Fruit fly (Drosophila melanogaster) whole organism, wandering third instar larva: ENCODE data around the gene CrebA.

Experiments used
- CG32264 ChIP-seq: fragments of 200-800 bp; sonication (Bioruptor generic); optimal IDR thresholded peaks from 2 replicates; lab custom pipeline; 2016; ENCODE audit warnings: missing biosample characterization, missing genetic modification characterization
- CG9705 ChIP-seq: fragments of 200-800 bp; sonication (Bioruptor generic); optimal IDR thresholded peaks from 2 replicates; lab custom pipeline; 2018; ENCODE audit warnings: missing biosample characterization, mild to moderate bottlenecking, missing genetic modification characterization
- CrebA ChIP-seq: fragments of 200-800 bp; sonication (Bioruptor generic); optimal IDR thresholded peaks from 2 replicates; lab custom pipeline; 2016; ENCODE audit warnings: missing biosample characterization, mild to moderate bottlenecking, missing genetic modification characterization, borderline replicate concordance
- Dfd ChIP-seq: fragments of >200 bp; optimal IDR thresholded peaks from 2 replicates; lab custom pipeline; 2017; ENCODE audit warnings: missing biosample characterization, missing genetic modification characterization
- Dif ChIP-seq: fragments of 200-275, 200-300 bp; sonication (Bioruptor generic); optimal IDR thresholded peaks from 2 replicates; lab custom pipeline; 2018; ENCODE audit warnings: missing biosample characterization, missing genetic modification characterization; ENCODE audit not compliant: partially characterized antibody
- HLH106 ChIP-seq: fragments of 200-800 bp; optimal IDR thresholded peaks from 3 replicates; lab custom pipeline; 2019; ENCODE audit warnings: missing biosample characterization, mild to moderate bottlenecking, missing genetic modification characterization, moderate library complexity
- Hnf4 ChIP-seq: fragments of 200-800 bp; sonication (Bioruptor generic); optimal IDR thresholded peaks from 2 replicates; lab custom pipeline; 2016; ENCODE audit warnings: missing biosample characterization, mild to moderate bottlenecking, missing genetic modification characterization
- Hr78 ChIP-seq: fragments of >200 bp; optimal IDR thresholded peaks from 2 replicates; lab custom pipeline; 2017; ENCODE audit warnings: missing biosample characterization, missing genetic modification characterization
- Hr83 ChIP-seq: fragments of 200-300 bp; sonication (Bioruptor generic); optimal IDR thresholded peaks from 2 replicates; lab custom pipeline; 2016; ENCODE audit warnings: missing biosample characterization, mild to moderate bottlenecking, missing genetic modification characterization, moderate library complexity; ENCODE audit not compliant: poor library complexity, severe bottlenecking
- Mio ChIP-seq: sonication (Bioruptor generic); optimal IDR thresholded peaks from 2 replicates; lab custom pipeline; 2016; ENCODE audit warnings: missing biosample characterization, missing genetic modification characterization
- Myc ChIP-seq: fragments of >200 bp; optimal IDR thresholded peaks from 2 replicates; lab custom pipeline; 2017
- N ChIP-seq: fragments of >200 bp; optimal IDR thresholded peaks from 2 replicates; lab custom pipeline; 2018; ENCODE audit warnings: missing biosample characterization, missing external identifiers, missing genetic modification characterization
- OdsH ChIP-seq: fragments of 200-800 bp; sonication (Bioruptor generic); optimal IDR thresholded peaks from 2 replicates; lab custom pipeline; 2016; ENCODE audit warnings: missing biosample characterization, mild to moderate bottlenecking, missing genetic modification characterization
- Rel ChIP-seq, 2 experiments: fragments of 200-800 bp; sonication (Bioruptor generic) in 1 of 2; optimal IDR thresholded peaks; 2 replicates in 1 of 2; 3 replicates in 1 of 2; lab custom pipeline; 2016 to 2019; ENCODE audit warnings: mild to moderate bottlenecking in 2 of 2, missing biosample characterization in 2 of 2, missing genetic modification characterization in 2 of 2, moderate library complexity in 1 of 2
- Sp1 ChIP-seq: fragments of 200-800 bp; sonication (Bioruptor generic); optimal IDR thresholded peaks from 3 replicates; lab custom pipeline; 2019; ENCODE audit warnings: missing biosample characterization, mild to moderate bottlenecking, missing genetic modification characterization, moderate library complexity
- Vsx2 ChIP-seq: fragments of 200-300, 225-300 bp; sonication (Bioruptor generic); optimal IDR thresholded peaks from 2 replicates; lab custom pipeline; 2018; ENCODE audit warnings: missing biosample characterization, missing genetic modification characterization; ENCODE audit not compliant: partially characterized antibody
- br ChIP-seq: fragments of 200-800 bp; sonication (Bioruptor generic); optimal IDR thresholded peaks from 2 replicates; lab custom pipeline; 2016; ENCODE audit warnings: missing biosample characterization, missing genetic modification characterization
- brk ChIP-seq: fragments of 200-800 bp; sonication (Bioruptor generic); optimal IDR thresholded peaks from 2 replicates; lab custom pipeline; 2016; ENCODE audit warnings: missing biosample characterization, mild to moderate bottlenecking, missing genetic modification characterization
- dl ChIP-seq, 2 experiments: fragments of 175-275, 200-275 bp in 1 of 2; fragments of 200-275 bp in 1 of 2; sonication (Bioruptor generic); optimal IDR thresholded peaks; lab custom pipeline; 2018; ENCODE audit warnings: mild to moderate bottlenecking in 2 of 2, missing biosample characterization in 2 of 2, missing genetic modification characterization in 2 of 2, moderate library complexity in 2 of 2; ENCODE audit not compliant: partially characterized antibody in 2 of 2, insufficient read depth in 1 of 2
- dmrt93B ChIP-seq: fragments of 200-800 bp; sonication (Bioruptor generic); optimal IDR thresholded peaks from 2 replicates; lab custom pipeline; 2018; ENCODE audit warnings: missing biosample characterization, mild to moderate bottlenecking, missing genetic modification characterization
- dsf ChIP-seq: sonication (Bioruptor generic); optimal IDR thresholded peaks from 2 replicates; lab custom pipeline; 2016; ENCODE audit warnings: missing biosample characterization, missing genetic modification characterization, borderline replicate concordance
- ey ChIP-seq: fragments of 200-800 bp; sonication (Bioruptor generic); optimal IDR thresholded peaks from 2 replicates; lab custom pipeline; 2016; ENCODE audit warnings: missing biosample characterization, missing genetic modification characterization
- fru ChIP-seq: fragments of 200-800 bp; sonication (Bioruptor generic); optimal IDR thresholded peaks from 3 replicates; lab custom pipeline; 2016; ENCODE audit warnings: missing biosample characterization, mild to moderate bottlenecking, missing genetic modification characterization
- h ChIP-seq: fragments of 200-800 bp; sonication (Bioruptor generic); optimal IDR thresholded peaks from 3 replicates; lab custom pipeline; 2016; ENCODE audit warnings: missing biosample characterization, mild to moderate bottlenecking, missing genetic modification characterization
- jim ChIP-seq: fragments of 175-275, 200-325 bp; sonication (Bioruptor generic); optimal IDR thresholded peaks from 2 replicates; lab custom pipeline; 2016; ENCODE audit warnings: missing biosample characterization, mild to moderate bottlenecking, missing genetic modification characterization
- lola ChIP-seq: fragments of >200 bp; optimal IDR thresholded peaks from 2 replicates; lab custom pipeline; 2017; ENCODE audit warnings: missing biosample characterization, missing genetic modification characterization
- pan ChIP-seq: fragments of >200 bp; optimal IDR thresholded peaks from 2 replicates; lab custom pipeline; 2017
- psq ChIP-seq: fragments of 200-800 bp; sonication (Bioruptor generic); optimal IDR thresholded peaks from 3 replicates; lab custom pipeline; 2017; ENCODE audit warnings: missing biosample characterization, mild to moderate bottlenecking, missing genetic modification characterization, moderate library complexity
- rgr ChIP-seq: fragments of 200-800 bp; sonication (Bioruptor generic); optimal IDR thresholded peaks from 3 replicates; lab custom pipeline; 2016; ENCODE audit warnings: missing biosample characterization, mild to moderate bottlenecking, missing genetic modification characterization
- sage ChIP-seq: fragments of 200-800 bp; sonication (Bioruptor generic); optimal IDR thresholded peaks from 2 replicates; lab custom pipeline; 2016; ENCODE audit warnings: missing biosample characterization, mild to moderate bottlenecking, missing genetic modification characterization
- sv ChIP-seq: fragments of 200-800 bp; sonication (Bioruptor generic); optimal IDR thresholded peaks from 3 replicates; lab custom pipeline; 2016; ENCODE audit warnings: missing biosample characterization, missing genetic modification characterization
- tai ChIP-seq: sonication (Bioruptor generic); optimal IDR thresholded peaks from 2 replicates; lab custom pipeline; 2016; ENCODE audit warnings: missing biosample characterization, missing genetic modification characterization
- usp ChIP-seq: fragments of >200 bp; optimal IDR thresholded peaks from 2 replicates; lab custom pipeline; 2017; ENCODE audit warnings: missing biosample characterization, missing genetic modification characterization
- woc ChIP-seq: sonication (Bioruptor generic); optimal IDR thresholded peaks from 2 replicates; lab custom pipeline; 2016; ENCODE audit warnings: missing biosample characterization, mild to moderate bottlenecking, missing genetic modification characterization

CrebA gene

DNA sequence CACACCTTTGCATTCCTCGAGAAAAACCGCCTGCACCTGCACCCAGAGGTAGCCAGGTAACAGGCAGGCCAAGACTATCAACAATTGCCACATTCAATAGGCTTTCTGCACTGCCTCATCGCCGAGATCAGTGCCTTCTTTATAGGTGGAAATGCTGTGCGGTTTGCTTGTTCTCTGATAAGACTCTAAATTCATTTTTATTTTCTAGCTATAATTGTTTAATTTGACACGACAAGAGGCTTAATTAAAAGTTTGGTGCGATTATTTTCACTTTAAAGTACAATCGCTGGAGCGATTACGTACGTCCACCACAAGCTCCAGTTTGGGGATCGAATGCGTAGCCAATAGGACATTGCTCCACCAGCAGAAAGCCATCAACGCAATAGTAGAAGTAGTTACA lies 7.8 kb upstream of the CrebA start, which contains the start of gene CG42729:
TSS of gene CG42729 (minus strand) at position 101 of the 400 bp plus-strand sequence.
- TF ChIP-seq Hr78 (GFP tag; lab: Kevin White, UChicago): no peak
- no peak for TF ChIP-seq usp
- TF ChIP-seq Rel (GFP tag; optimal IDR thresholded peaks at IDR 0.05; lab: Kevin White, UChicago): no peak
- no peak for TF ChIP-seq Rel (tag; optimal IDR thresholded peaks at IDR 0.05; lab: Kevin White, UChicago)
- no peak for TF ChIP-seq CG32264
- no peak for TF ChIP-seq Hr83 (GFP tag; lab: Kevin White, UChicago)
- no peak for TF ChIP-seq br (GFP tag; lab: Kevin White, UChicago)
- TF ChIP-seq CG9705 (GFP tag; lab: Kevin White, UChicago): no peak
- TF ChIP-seq dmrt93B (GFP tag; lab: Kevin White, UChicago): no peak
- TF ChIP-seq dsf: no peak
- no peak for TF ChIP-seq N (GFP tag; lab: Kevin White, UChicago)
- no peak for TF ChIP-seq sv
- TF ChIP-seq Dif (GFP tag; lab: Kevin White, UChicago): no peak
- TF ChIP-seq ey (GFP tag; lab: Kevin White, UChicago): no peak
- TF ChIP-seq Mio: no peak
- TF ChIP-seq Hnf4 (GFP tag; lab: Kevin White, UChicago): no peak
- no peak for TF ChIP-seq psq (GFP tag; lab: Kevin White, UChicago)
- no peak for TF ChIP-seq Vsx2 (GFP tag; lab: Kevin White, UChicago)
- TF ChIP-seq sage (GFP tag; lab: Kevin White, UChicago): no peak
- TF ChIP-seq Sp1 (GFP tag; lab: Kevin White, UChicago): no peak
- TF ChIP-seq woc (GFP tag; lab: Kevin White, UChicago): no peak

- TF ChIP-seq fru (GFP tag; lab: Kevin White, UChicago) (no peak), Hr83 (GFP tag; lab: Kevin White, UChicago) (no peak), Hr78 (GFP tag; lab: Kevin White, UChicago) (no peak), Hnf4 (GFP tag; lab: Kevin White, UChicago) (no peak), OdsH (GFP tag; lab: Kevin White, UChicago) (no peak), rgr (GFP tag; lab: Kevin White, UChicago) (no peak), psq (GFP tag; lab: Kevin White, UChicago) (no peak), pan (no peak), dmrt93B (GFP tag; lab: Kevin White, UChicago) (no peak), Dfd (GFP tag; lab: Kevin White, UChicago) (no peak), lola (GFP tag; lab: Kevin White, UChicago) (no peak), dsf (no peak), woc (GFP tag; lab: Kevin White, UChicago) (no peak), sage (GFP tag; lab: Kevin White, UChicago) (no peak), Myc (lab: Kevin White, UChicago) (no peak), CrebA (no peak), h (GFP tag; lab: Kevin White, UChicago) (no peak), dl (GFP tag; optimal IDR thresholded peaks at IDR 0.05; lab: Kevin White, UChicago; ENCODE audit: insufficient read depth in 1 of 2, partially characterized antibody in 2 of 2) (no peak), Mio (no peak), N (GFP tag; lab: Kevin White, UChicago) (no peak)
Measured at dm6 chr3L:15528096-15528495, 7.1 kb upstream of the CrebA start, which contains the start of gene CG42728. Gene CG42728, minus strand, starts transcription at chr3L:15528196.

DNA sequence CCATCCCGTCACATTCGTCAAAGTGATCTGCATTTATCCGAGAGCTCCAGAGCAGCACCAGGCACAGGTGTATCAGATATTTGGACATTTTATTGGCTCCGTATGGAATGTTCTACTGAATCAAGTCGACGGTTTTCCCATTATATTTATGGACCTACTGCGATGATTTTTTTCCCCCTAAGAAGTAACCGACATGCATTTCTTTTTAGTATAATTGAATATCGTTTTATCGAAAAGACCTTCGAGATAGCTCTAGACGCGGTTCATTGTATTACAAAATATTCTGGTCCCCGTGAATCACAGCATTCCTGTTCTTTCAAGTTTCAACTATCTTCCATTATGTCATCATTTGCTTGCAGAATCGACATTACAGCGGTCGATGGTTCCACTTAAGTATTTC lies 6.1 kb upstream of the CrebA start, which contains the start of gene obst-H:
TSS of gene obst-H (minus strand) at position 101 of the 400 bp plus-strand sequence.
- no peak for TF ChIP-seq h (GFP tag; lab: Kevin White, UChicago)
- no peak for TF ChIP-seq woc (GFP tag; lab: Kevin White, UChicago)
- no peak for TF ChIP-seq brk (GFP tag; lab: Kevin White, UChicago)
- TF ChIP-seq HLH106 (tag; lab: Kevin White, UChicago): no peak
- no peak for TF ChIP-seq Vsx2 (GFP tag; lab: Kevin White, UChicago)
- no peak for TF ChIP-seq rgr (GFP tag; lab: Kevin White, UChicago)

- TF ChIP-seq CrebA (no peak), Rel (GFP tag; optimal IDR thresholded peaks at IDR 0.05; lab: Kevin White, UChicago) (no peak), Rel (tag; optimal IDR thresholded peaks at IDR 0.05; lab: Kevin White, UChicago) (no peak), Dfd (GFP tag; lab: Kevin White, UChicago) (no peak), tai (no peak), woc (GFP tag; lab: Kevin White, UChicago) (no peak), jim (GFP tag; lab: Kevin White, UChicago) (no peak), Myc (lab: Kevin White, UChicago) (no peak)
- TF ChIP-seq, all 38 proteins: peak for 0
Measured at dm6 chr3L:15530071-15530470, 5.1 kb upstream of the CrebA start.
